Fruit fly (Drosophila melanogaster): ENCODE measurements around the gene CG33290.

DNA sequence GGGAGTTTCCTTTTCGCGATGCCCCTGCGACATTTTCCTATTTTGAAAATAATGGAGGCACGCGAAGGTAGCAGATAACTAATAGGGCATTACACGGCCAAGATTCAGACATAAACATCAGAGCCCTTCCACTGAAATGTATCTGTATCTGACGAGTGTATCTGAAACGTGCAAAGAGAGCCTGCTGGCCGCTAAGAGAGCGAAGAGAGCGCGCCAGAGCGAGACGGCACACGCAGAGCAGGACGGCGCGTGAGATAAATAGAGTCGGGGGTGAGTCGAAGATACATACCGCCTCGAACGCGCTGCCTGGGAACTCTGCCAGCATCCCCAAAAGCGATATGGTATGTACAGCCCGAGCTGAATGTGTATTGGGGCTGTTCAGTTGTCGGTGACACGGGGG, 42.5 kb downstream of the CG33290 start:
- TF ChIP-seq h (optimal IDR thresholded peaks at IDR 0.05), result no peak
- TF ChIP-seq CG10267 (tag; optimal IDR thresholded peaks at IDR 0.05), result no peak
- no peak for TF ChIP-seq YL-1 (GFP tag; optimal IDR thresholded peaks at IDR 0.05)
- TF ChIP-seq lmd (GFP tag; IDR thresholded peaks at IDR 0.05), result no peak
- no peak for TF ChIP-seq HLH54F (GFP tag; optimal IDR thresholded peaks at IDR 0.05)

Measured in whole organism, embryonic.